Worm (Caenorhabditis elegans) whole organism, L4/young adult: ENCODE measurements around the gene sdhd-1.

ENCODE experiments used
- W03F9.2 ChIP-seq: fragments of 150-350 bp; optimal IDR thresholded peaks from 2 replicates; lab custom pipeline; 2014; ENCODE audit warnings: missing biosample characterization, missing genetic modification characterization
- dao-5 ChIP-seq: sonication (generic microtip); optimal IDR thresholded peaks from 2 replicates; lab custom pipeline; 2016; ENCODE audit warnings: missing genotype, missing genetic modification characterization, moderate library complexity, missing compliant biosample characterization
- him-1 ChIP-seq: sonication (generic microtip); optimal IDR thresholded peaks from 2 replicates; lab custom pipeline; 2016; ENCODE audit warnings: missing genotype, missing genetic modification reagents, missing genetic modification characterization, missing compliant biosample characterization

DNA sequence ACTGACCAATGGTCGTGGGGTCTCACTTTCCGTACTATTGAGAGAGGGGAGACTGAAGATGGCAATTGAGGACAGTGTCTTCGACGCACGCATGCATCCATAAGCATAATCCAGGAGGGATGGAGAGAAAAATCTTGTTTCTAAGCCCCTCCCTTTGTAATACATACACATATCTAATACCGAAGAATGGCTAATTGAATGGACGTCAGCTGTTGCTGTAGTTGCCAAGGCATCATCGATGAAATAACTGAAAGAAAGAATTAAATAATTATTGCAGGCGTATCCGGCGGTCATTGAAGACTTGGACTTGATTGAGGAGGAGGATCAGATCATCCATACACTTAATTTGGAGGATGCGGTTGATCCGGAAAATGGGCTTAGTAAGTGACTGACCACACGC lies 24.1 kb downstream of the sdhd-1 start, which contains the start of gene F33A8.7:
- TF ChIP-seq him-1 (tag; lab: Kevin White, UChicago) (no peak), W03F9.2 (tag; lab: Kevin White, UChicago) (no peak), dao-5 (tag; lab: Kevin White, UChicago) (no peak)
